Worm (Caenorhabditis elegans): ENCODE results near the gene clec-256.

DNA sequence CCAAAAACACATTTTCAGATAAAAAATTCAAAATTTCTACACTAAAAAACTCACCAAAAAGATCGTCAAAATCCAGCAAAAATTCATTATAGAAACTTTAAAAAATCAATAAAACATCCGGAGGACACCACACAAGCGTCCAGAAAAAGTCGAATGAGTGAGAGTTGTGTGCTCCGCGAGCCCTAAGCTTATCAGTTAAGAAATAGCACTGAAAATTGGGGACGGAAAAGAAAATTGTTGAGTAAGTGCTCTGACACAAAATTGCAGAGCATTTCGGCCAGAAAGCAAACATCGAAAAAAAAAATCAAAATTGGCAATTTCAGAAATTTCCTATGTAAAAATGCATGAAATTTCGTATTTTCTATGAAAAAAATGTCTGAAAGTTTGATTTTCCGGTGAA is 33.8 kb upstream of the clec-256 start:
- TF ChIP-seq blmp-1 (tag; optimal IDR thresholded peaks at IDR 0.05) (no peak), nhr-28 (tag; optimal IDR thresholded peaks at IDR 0.05) (no peak), nhr-76 (tag; optimal IDR thresholded peaks at IDR 0.05) (no peak)
